Worm (Caenorhabditis elegans) whole organism, mixed stage, embryonic: ENCODE measurements around the gene pos-1.
A peak's percentile ranks its signal among the peaks of the same experiment; 100 is the strongest.

Source experiments
- M03D4.4 ChIP-seq: sonication (generic microtip); optimal IDR thresholded peaks from 2 replicates; lab custom pipeline; 2017; ENCODE audit warnings: mild to moderate bottlenecking, missing genetic modification characterization, missing compliant biosample characterization
- bed-3 ChIP-seq: fragments of 200-800 bp; sonication (Bioruptor generic); optimal IDR thresholded peaks from 3 replicates; lab custom pipeline; 2018; ENCODE audit warnings: mild to moderate bottlenecking, missing genetic modification characterization, moderate library complexity, missing compliant biosample characterization
- blmp-1 ChIP-seq: fragments of 150-350 bp; optimal IDR thresholded peaks from 2 replicates; lab custom pipeline; 2014; ENCODE audit warnings: missing biosample characterization, missing genetic modification characterization
- ceh-39 ChIP-seq: fragments of 150-350 bp; optimal IDR thresholded peaks from 2 replicates; lab custom pipeline; 2014; ENCODE audit warnings: missing biosample characterization, missing genetic modification characterization
- ceh-43 ChIP-seq: fragments of 200-800 bp; sonication (Bioruptor generic); optimal IDR thresholded peaks from 2 replicates; lab custom pipeline; 2018; ENCODE audit warnings: mild to moderate bottlenecking, missing genetic modification characterization, moderate library complexity, missing compliant biosample characterization
- ces-1 ChIP-seq: fragments of 150-350 bp; optimal IDR thresholded peaks from 2 replicates; lab custom pipeline; 2014; ENCODE audit warnings: missing biosample characterization, missing genetic modification reagents, missing genetic modification characterization
- drap-1 ChIP-seq: fragments of 200-800 bp; sonication (Bioruptor generic); optimal IDR thresholded peaks from 3 replicates; lab custom pipeline; 2018; ENCODE audit warnings: mild to moderate bottlenecking, missing genetic modification characterization, missing compliant biosample characterization
- elt-1 ChIP-seq: sonication (generic microtip); optimal IDR thresholded peaks from 2 replicates; lab custom pipeline; 2017; ENCODE audit warnings: missing genetic modification characterization, mild to moderate bottlenecking, missing compliant biosample characterization, antibody characterized with exemption, moderate library complexity, borderline replicate concordance; ENCODE audit not compliant: insufficient read depth
- elt-3 ChIP-seq: fragments of 150-350 bp; optimal IDR thresholded peaks from 2 replicates; lab custom pipeline; 2014; ENCODE audit warnings: missing biosample characterization, missing genetic modification characterization
- flh-1 ChIP-seq: fragments of 200-800 bp; sonication (Bioruptor generic); optimal IDR thresholded peaks from 2 replicates; lab custom pipeline; 2018; ENCODE audit warnings: mild to moderate bottlenecking, missing genetic modification characterization, moderate library complexity, missing compliant biosample characterization
- ham-2 ChIP-seq: fragments of 200-800 bp; sonication (Bioruptor generic); optimal IDR thresholded peaks from 2 replicates; lab custom pipeline; 2018; ENCODE audit warnings: mild to moderate bottlenecking, missing genetic modification characterization, missing compliant biosample characterization
- hlh-1 ChIP-seq: fragments of 150-350 bp; optimal IDR thresholded peaks from 2 replicates; lab custom pipeline; 2014; ENCODE audit warnings: missing biosample characterization, missing genetic modification reagents, missing genetic modification characterization
- lin-32 ChIP-seq: fragments of 200-800 bp; sonication (Bioruptor generic); optimal IDR thresholded peaks from 2 replicates; lab custom pipeline; 2018; ENCODE audit warnings: mild to moderate bottlenecking, missing genetic modification characterization, missing compliant biosample characterization
- lsy-2 ChIP-seq: fragments of 150-350 bp; optimal IDR thresholded peaks from 2 replicates; lab custom pipeline; 2014; ENCODE audit warnings: missing biosample characterization, missing genetic modification characterization
- mab-5 ChIP-seq: fragments of 150-350 bp; optimal IDR thresholded peaks from 2 replicates; lab custom pipeline; 2014; ENCODE audit warnings: missing biosample characterization, missing genetic modification characterization
- mep-1 ChIP-seq: fragments of 150-350 bp; optimal IDR thresholded peaks from 2 replicates; lab custom pipeline; 2017; ENCODE audit warnings: missing biosample characterization, missing genetic modification reagents, missing genetic modification characterization, inconsistent platforms
- mls-2 ChIP-seq: sonication (generic microtip); optimal IDR thresholded peaks from 2 replicates; lab custom pipeline; 2016; ENCODE audit warnings: mild to moderate bottlenecking, missing genetic modification characterization, moderate library complexity, missing compliant biosample characterization
- nhr-12 ChIP-seq: fragments of 150-350 bp; optimal IDR thresholded peaks from 2 replicates; lab custom pipeline; 2014; ENCODE audit warnings: missing biosample characterization, missing genetic modification characterization
- nhr-2 ChIP-seq: fragments of 150-350 bp; optimal IDR thresholded peaks from 2 replicates; lab custom pipeline; 2014; ENCODE audit warnings: missing biosample characterization, missing genetic modification characterization
- nhr-237 ChIP-seq: fragments of 150-350 bp; optimal IDR thresholded peaks from 2 replicates; lab custom pipeline; 2014; ENCODE audit warnings: missing biosample characterization, missing genetic modification characterization
- nhr-76 ChIP-seq: sonication (generic microtip); optimal IDR thresholded peaks from 2 replicates; lab custom pipeline; 2017; ENCODE audit warnings: missing biosample characterization, missing genetic modification characterization
- pha-4 ChIP-seq: fragments of 150-350 bp; optimal IDR thresholded peaks from 2 replicates; lab custom pipeline; 2018; ENCODE audit warnings: missing biosample characterization, missing genetic modification reagents, missing genetic modification characterization
- snpc-4 ChIP-seq: fragments of 150-350 bp; optimal IDR thresholded peaks from 2 replicates; lab custom pipeline; 2014; ENCODE audit warnings: missing biosample characterization, missing genetic modification characterization
- tbx-8 ChIP-seq: fragments of 200-800 bp; sonication (Bioruptor generic); optimal IDR thresholded peaks from 2 replicates; lab custom pipeline; 2018; ENCODE audit warnings: mild to moderate bottlenecking, missing genetic modification characterization, moderate library complexity, missing compliant biosample characterization
- unc-120 ChIP-seq: sonication (generic microtip); optimal IDR thresholded peaks from 2 replicates; lab custom pipeline; 2017; ENCODE audit warnings: missing genetic modification characterization, missing compliant biosample characterization; ENCODE audit not compliant: poor library complexity, severe bottlenecking
- unc-62 ChIP-seq: fragments of 150-350 bp; optimal IDR thresholded peaks from 2 replicates; lab custom pipeline; 2014; ENCODE audit warnings: missing biosample characterization, missing genetic modification reagents, missing genetic modification characterization
- zip-8 ChIP-seq: fragments of 150-350 bp; optimal IDR thresholded peaks from 2 replicates; lab custom pipeline; 2014; ENCODE audit warnings: missing biosample characterization, missing genetic modification characterization
- ztf-11 ChIP-seq: fragments of 150-350 bp; optimal IDR thresholded peaks from 2 replicates; lab custom pipeline; 2014; ENCODE audit warnings: missing biosample characterization, missing genetic modification characterization

Gene pos-1

DNA sequence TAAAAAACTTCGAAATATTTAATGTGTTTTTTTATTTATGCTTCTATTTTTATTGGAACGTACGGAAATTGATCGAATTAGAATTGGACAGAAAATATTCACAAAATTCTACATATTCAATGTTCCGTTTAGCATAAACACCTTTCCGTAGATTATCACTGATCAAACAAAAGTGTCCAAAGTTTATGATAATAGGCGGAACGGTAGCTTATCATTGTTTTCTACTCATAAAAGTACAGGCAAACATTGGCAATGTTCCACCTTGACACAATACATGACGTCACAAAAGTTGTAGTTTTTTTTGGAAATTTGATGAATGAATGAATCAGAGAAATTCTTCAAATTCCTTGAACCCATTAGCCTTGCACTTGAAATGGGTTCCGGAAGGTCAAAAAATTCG, 10.0 kb upstream of the pos-1 start:
- TF ChIP-seq snpc-4 (tag; lab: Kevin White, UChicago): no peak
- TF ChIP-seq flh-1: no peak
- no peak for TF ChIP-seq drap-1
- TF ChIP-seq bed-3 (GFP tag; lab: Kevin White, UChicago): no peak
- no peak for TF ChIP-seq M03D4.4 (tag; lab: Kevin White, UChicago)

DNA sequence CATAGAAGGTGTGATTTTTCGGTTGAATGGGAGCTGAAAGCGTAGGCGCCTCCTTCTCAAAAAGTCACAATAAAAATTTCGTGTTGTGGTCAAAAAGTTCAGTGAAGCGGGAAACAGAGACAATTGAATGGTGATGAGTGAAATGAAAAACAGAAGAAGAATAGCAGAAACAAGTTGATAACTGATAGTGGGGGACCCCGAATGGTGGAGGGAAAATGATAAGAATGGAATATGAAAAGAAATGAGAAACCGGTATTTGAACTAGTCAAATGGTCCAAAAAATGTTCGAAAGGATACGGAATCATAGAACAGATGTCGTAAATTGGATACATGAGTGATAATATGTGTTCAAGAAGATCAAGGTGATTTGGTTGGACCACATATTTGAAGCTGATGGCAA, 9.5 kb upstream of the pos-1 start:
- TF ChIP-seq mep-1 (tag; lab: Kevin White, UChicago) (no peak), zip-8 (tag; lab: Kevin White, UChicago) (no peak), nhr-237 (tag; lab: Kevin White, UChicago) (no peak)

DNA sequence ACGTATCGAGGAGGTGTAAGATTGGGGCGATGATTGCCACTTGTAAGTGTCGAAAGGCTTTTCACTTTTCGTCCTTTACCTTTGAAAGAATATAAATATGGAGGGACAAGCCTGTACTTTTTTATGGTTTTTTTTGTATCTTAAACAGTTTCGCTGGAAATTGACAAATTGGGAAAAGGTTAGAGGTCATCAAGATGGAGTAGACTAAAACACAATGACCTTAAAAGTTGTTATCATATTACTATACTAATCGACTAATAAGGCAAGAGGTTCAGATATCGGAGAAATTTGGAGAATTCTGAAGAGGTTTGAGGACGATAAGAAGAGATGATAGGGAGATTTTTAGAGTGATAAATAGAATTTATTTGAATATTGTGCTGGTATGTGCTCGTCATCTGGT, 7.7 kb upstream of the pos-1 start:
- no peak for TF ChIP-seq tbx-8 (GFP tag; lab: Kevin White, UChicago)
- no peak for TF ChIP-seq pha-4
- TF ChIP-seq ces-1: no peak
- TF ChIP-seq elt-3 (tag; lab: Kevin White, UChicago): no peak
- TF ChIP-seq ztf-11: no peak
- no peak for TF ChIP-seq unc-62 (GFP tag; lab: Kevin White, UChicago)
- no peak for TF ChIP-seq ham-2 (GFP tag; lab: Kevin White, UChicago)
- no peak for TF ChIP-seq snpc-4 (tag; lab: Kevin White, UChicago)
- no peak for TF ChIP-seq flh-1
- no peak for TF ChIP-seq nhr-12
- TF ChIP-seq mab-5 (tag; lab: Kevin White, UChicago): no peak
- TF ChIP-seq bed-3 (GFP tag; lab: Kevin White, UChicago): no peak
- no peak for TF ChIP-seq nhr-76 (tag; lab: Kevin White, UChicago)
- TF ChIP-seq zip-8 (tag; lab: Kevin White, UChicago): no peak
- no peak for TF ChIP-seq ceh-43 (GFP tag; lab: Kevin White, UChicago)
- no peak for TF ChIP-seq blmp-1 (tag; lab: Kevin White, UChicago)
- TF ChIP-seq mls-2: no peak
- TF ChIP-seq, all 35 proteins: peak for 0

DNA sequence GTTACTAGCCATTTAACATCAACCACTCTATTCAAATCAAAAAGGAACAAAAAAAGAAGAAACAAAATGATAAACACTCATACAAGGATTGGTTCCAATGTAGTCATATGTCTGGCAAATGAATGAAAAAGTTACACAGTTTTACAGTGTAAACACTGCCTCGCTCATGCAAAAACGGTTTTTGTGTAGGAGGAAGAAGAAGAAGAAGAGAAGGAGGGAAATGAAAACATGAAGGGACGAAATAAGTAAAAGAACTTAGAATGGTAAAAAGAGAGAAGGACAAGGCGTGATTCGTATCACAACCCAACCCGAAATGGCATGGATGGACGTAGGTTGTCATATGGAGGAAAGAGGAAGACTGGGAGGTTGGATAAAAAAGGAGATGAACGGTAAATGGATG, 7.0 kb upstream of the pos-1 start:
- TF ChIP-seq snpc-4 (tag; lab: Kevin White, UChicago): no peak
- no peak for TF ChIP-seq blmp-1 (tag; lab: Kevin White, UChicago)
- TF ChIP-seq nhr-237 (tag; lab: Kevin White, UChicago): no peak
- no peak for TF ChIP-seq pha-4
- no peak for TF ChIP-seq ztf-11
- TF ChIP-seq unc-120 (tag; lab: Kevin White, UChicago): no peak
- TF ChIP-seq nhr-2 (tag; lab: Kevin White, UChicago): no peak
- TF ChIP-seq mep-1 (tag; lab: Kevin White, UChicago): no peak
- no peak for TF ChIP-seq ham-2 (GFP tag; lab: Kevin White, UChicago)

DNA sequence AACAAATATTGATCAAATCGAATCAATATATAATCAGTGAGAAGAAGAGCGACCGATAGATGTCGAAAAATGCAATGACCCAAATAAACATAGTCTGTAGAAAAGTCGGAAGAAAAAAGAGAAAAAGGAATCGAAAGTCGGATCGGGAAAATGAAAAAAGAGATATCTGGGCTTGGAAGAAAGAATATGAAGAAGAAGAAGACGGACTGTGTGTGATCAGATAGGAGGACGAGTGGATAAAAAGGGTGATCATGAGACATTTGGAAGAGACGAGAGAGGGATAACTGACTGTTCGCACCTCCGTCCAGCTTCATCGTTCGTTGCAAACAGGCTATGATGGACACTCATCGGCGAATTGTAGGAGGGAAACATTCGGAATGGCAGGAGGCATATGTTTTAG, 4.3 kb upstream of the pos-1 start:
- no peak for TF ChIP-seq ztf-11
- peak; percentile 78 for TF ChIP-seq blmp-1 (tag; lab: Kevin White, UChicago)

DNA sequence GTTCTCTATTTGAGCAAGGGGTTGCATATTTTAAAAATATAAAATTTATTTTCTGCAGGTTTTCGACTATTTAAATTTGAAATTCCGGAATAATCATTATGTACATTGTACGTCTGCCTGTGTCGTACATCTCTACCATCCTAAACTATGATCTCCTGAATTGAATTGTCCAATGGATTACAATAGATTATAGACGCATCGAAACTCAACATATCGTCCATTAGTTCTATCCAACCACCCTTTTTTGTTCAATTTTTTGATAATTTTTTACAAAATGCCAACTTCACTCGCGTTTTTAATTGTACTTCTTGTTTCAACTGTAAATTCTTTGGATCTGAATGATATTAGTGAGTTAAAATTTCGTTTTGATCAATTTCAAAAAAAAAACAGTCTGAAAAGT, 3.5 kb upstream of the pos-1 start, which contains the start of gene F52E1.2:
F52E1.2 (plus strand) TSS at position 190 of the 400 bp plus-strand sequence.
- no peak for TF ChIP-seq ces-1
- no peak for TF ChIP-seq lsy-2
- no peak for TF ChIP-seq zip-8 (tag; lab: Kevin White, UChicago)
- no peak for TF ChIP-seq ceh-39
- no peak for TF ChIP-seq lin-32 (GFP tag; lab: Kevin White, UChicago)
- no peak for TF ChIP-seq flh-1
- no peak for TF ChIP-seq hlh-1 (tag; lab: Kevin White, UChicago)
- no peak for TF ChIP-seq ztf-11
- no peak for TF ChIP-seq mep-1 (tag; lab: Kevin White, UChicago)
- TF ChIP-seq nhr-2 (tag; lab: Kevin White, UChicago): no peak
- TF ChIP-seq ceh-43 (GFP tag; lab: Kevin White, UChicago): no peak
- TF ChIP-seq drap-1: no peak

DNA sequence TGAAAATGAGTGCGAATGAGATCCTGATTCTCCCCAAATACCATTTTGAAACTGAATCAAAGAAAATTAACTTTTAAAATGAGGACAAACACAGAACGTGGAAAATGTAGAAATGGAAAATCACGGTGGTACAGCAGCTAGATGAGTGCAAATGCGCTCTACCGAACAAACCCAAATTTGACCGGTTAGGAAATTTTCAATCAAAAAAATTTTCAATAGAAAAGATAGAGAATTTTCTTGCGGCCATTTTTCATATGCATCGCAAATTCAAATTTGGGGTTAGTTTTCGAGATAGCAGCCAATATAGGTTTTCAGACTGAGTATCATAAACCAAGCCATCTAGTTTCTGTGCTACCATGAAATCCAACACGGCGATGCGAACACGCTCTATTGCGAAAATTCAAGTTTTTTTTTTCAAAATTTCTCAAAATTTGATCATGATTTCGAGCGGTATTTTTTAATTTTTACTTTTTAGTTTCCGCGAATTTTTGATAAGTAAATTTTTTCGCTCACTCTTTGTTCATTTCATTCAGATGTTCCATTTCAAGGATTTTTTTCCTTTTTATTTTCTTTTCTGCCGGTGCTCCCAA, 359 bp upstream of the pos-1 start, which contains the start of gene vha-18:
vha-18 (minus strand) TSS at position 51 of the 590 bp plus-strand sequence.
- TF ChIP-seq M03D4.4 (tag; lab: Kevin White, UChicago) (no peak), blmp-1 (tag; lab: Kevin White, UChicago) (no peak), nhr-76 (tag; lab: Kevin White, UChicago) (no peak), ceh-43 (GFP tag; lab: Kevin White, UChicago) (no peak), elt-1 (tag; lab: Kevin White, UChicago) (no peak), hlh-1 (tag; lab: Kevin White, UChicago) (no peak), bed-3 (GFP tag; lab: Kevin White, UChicago) (no peak)
